Worm (Caenorhabditis elegans): ENCODE results near the gene mtl-2.

mtl-2 gene

DNA sequence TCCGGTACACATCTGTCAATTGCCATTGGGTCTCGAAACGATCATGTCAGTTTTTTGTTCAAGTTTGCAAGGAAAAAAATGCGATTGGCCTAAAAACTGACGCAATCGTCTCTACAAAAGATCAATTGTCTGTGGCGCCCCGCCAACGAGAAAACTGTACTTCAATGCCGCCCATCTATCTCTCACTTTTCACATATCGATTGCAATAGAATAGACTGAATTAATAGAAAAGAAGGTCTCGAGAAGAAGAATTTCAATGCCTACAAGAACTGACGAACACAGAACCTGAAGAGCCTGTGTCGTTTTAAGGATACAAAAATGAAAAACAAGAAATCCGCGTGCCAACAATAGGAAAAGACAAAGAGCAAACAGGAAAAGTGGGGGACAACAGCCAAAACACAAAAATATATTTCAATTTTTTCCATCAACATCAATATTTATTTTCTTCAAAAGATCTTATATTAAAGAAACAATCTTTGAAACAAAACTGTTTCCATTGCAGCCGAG lies 10.1 kb downstream of the mtl-2 start:
- TF ChIP-seq dox-1 (GFP tag; IDR thresholded peaks at IDR 0.05) (peak; percentile 59; the same call in 1 of the 2 replicates), snpc-4 (GFP tag; optimal IDR thresholded peaks at IDR 0.05) (no peak), snpc-4 (tag; optimal IDR thresholded peaks at IDR 0.05) (peak in 1 of 4 experiments; percentile 24), atf-7 (tag; optimal IDR thresholded peaks at IDR 0.05) (peak; percentile 12), lag-1 (GFP tag; IDR thresholded peaks at IDR 0.05) (no peak), madf-10 (tag; optimal IDR thresholded peaks at IDR 0.05) (peak; percentile 22), attf-5 (GFP tag; optimal IDR thresholded peaks at IDR 0.05) (peak; percentile 61), ztf-3 (GFP tag; optimal IDR thresholded peaks at IDR 0.05) (no peak), nhr-90 (tag; optimal IDR thresholded peaks at IDR 0.05) (peak; percentile 17), cebp-1 (GFP tag; IDR thresholded peaks at IDR 0.05) (no peak), cebp-1 (tag; optimal IDR thresholded peaks at IDR 0.05) (peak; percentile 40), ceh-40 (GFP tag; IDR thresholded peaks at IDR 0.05) (no peak), hmg-20 (GFP tag; IDR thresholded peaks at IDR 0.05) (0 out of 2 replicates have a peak, but pooled peaks have one; percentile 64), F49E8.2 (tag; optimal IDR thresholded peaks at IDR 0.05; ENCODE audit: insufficient read depth) (peak; percentile 50), rcor-1 (GFP tag; IDR thresholded peaks at IDR 0.05) (peak; percentile 41), hmg-1.2 (GFP tag; IDR thresholded peaks at IDR 0.05) (peak; percentile 8; the same call in 1 of the 2 replicates), B0336.3 (GFP tag; IDR thresholded peaks at IDR 0.05) (peak; percentile 48), C06A6.2 (GFP tag; conservative IDR thresholded peaks at IDR 0.05) (no peak), F10E7.11 (tag; optimal IDR thresholded peaks at IDR 0.05) (peak; percentile 44), Y56A3A.18 (GFP tag; IDR thresholded peaks at IDR 0.05) (peak; percentile 65; the same call in 1 of the 2 replicates), rec-8 (tag; optimal IDR thresholded peaks at IDR 0.05) (no peak), lin-40 (tag; optimal IDR thresholded peaks at IDR 0.05) (peak; percentile 36), athp-1 (tag; optimal IDR thresholded peaks at IDR 0.05) (peak; percentile 49), chd-7 (tag; optimal IDR thresholded peaks at IDR 0.05) (no peak), lin-54 (GFP tag; optimal IDR thresholded peaks at IDR 0.05) (peak; percentile 43), ztf-18 (tag; optimal IDR thresholded peaks at IDR 0.05) (peak; percentile 37), nhr-80 (tag; optimal IDR thresholded peaks at IDR 0.05) (peak; percentile 88), T26A5.8 (tag; optimal IDR thresholded peaks at IDR 0.05) (peak; percentile 51), lin-35 (GFP tag; optimal IDR thresholded peaks at IDR 0.05) (peak in 1 of 3 experiments; percentile 33), madf-6 (GFP tag; IDR thresholded peaks at IDR 0.05) (peak; percentile 63), ekl-4 (GFP tag; IDR thresholded peaks at IDR 0.05) (peak; percentile 40; the same call in 1 of the 2 replicates), let-607 (tag; optimal IDR thresholded peaks at IDR 0.05) (peak; percentile 65 to 79), nfya-2 (GFP tag; IDR thresholded peaks at IDR 0.05) (peak; percentile 76; the same call in 1 of the 2 replicates), Y95B8A.8 (GFP tag; IDR thresholded peaks at IDR 0.05) (no peak), cebp-2 (GFP tag; IDR thresholded peaks at IDR 0.05) (no peak), hsf-1 (GFP tag; IDR thresholded peaks at IDR 0.05) (peak; percentile 53; the same call in 1 of the 2 replicates), F57A8.1 (GFP tag; optimal IDR thresholded peaks at IDR 0.05) (no peak), zim-3 (tag; optimal IDR thresholded peaks at IDR 0.05) (peak; percentile 27), somi-1 (GFP tag; optimal IDR thresholded peaks at IDR 0.05) (peak; percentile 14), snpc-1.3 (tag; optimal IDR thresholded peaks at IDR 0.05; ENCODE audit: insufficient read depth) (peak; percentile 37), madf-3 (GFP tag; IDR thresholded peaks at IDR 0.05) (peak; percentile 72; the same call in 1 of the 2 replicates), C17E4.6 (GFP tag; IDR thresholded peaks at IDR 0.05) (0 out of 2 replicates have a peak, but pooled peaks have one; percentile 27), sptf-2 (GFP tag; optimal IDR thresholded peaks at IDR 0.05) (no peak), B0019.2 (GFP tag; conservative IDR thresholded peaks at IDR 0.05) (no peak), Y53G8AR.9 (GFP tag; conservative IDR thresholded peaks at IDR 0.05) (peak; percentile 61), attf-6 (GFP tag; IDR thresholded peaks at IDR 0.05) (peak; percentile 75; the same call in 1 of the 2 replicates), mcd-1 (GFP tag; IDR thresholded peaks at IDR 0.05) (peak; percentile 42; the same call in 1 of the 2 replicates)

Data from whole organism, young adult.